Worm (Caenorhabditis elegans) whole organism, L1 larva: Measurements from ENCODE around the gene molo-1.

Experiments
- C04F5.9 ChIP-seq: sonication (generic microtip); optimal IDR thresholded peaks from 2 replicates; lab custom pipeline; 2016; ENCODE audit warnings: missing genetic modification characterization, missing compliant biosample characterization
- C16A3.4 ChIP-seq: fragments of 150-350 bp; optimal IDR thresholded peaks from 2 replicates; lab custom pipeline; 2014; ENCODE audit warnings: missing biosample characterization, missing genetic modification characterization
- F16B12.6 ChIP-seq: fragments of 150-350 bp; optimal IDR thresholded peaks from 2 replicates; lab custom pipeline; 2014; ENCODE audit warnings: missing biosample characterization, missing genetic modification characterization
- Y116A8C.19 ChIP-seq: sonication (generic microtip); optimal IDR thresholded peaks from 2 replicates; lab custom pipeline; 2016; ENCODE audit warnings: missing compliant biosample characterization, missing genetic modification characterization, borderline replicate concordance
- aha-1 ChIP-seq: fragments of 150-350 bp; optimal IDR thresholded peaks from 2 replicates; lab custom pipeline; 2014; ENCODE audit warnings: missing biosample characterization, missing genetic modification characterization
- ama-1 ChIP-seq: fragments of 150-350 bp; optimal IDR thresholded peaks from 2 replicates; lab custom pipeline; 2014
- blmp-1 ChIP-seq: fragments of 150-350 bp; optimal IDR thresholded peaks from 2 replicates; lab custom pipeline; 2014; ENCODE audit warnings: missing biosample characterization, missing genetic modification characterization
- ceh-8 ChIP-seq: fragments of 200-800 bp; sonication (Bioruptor generic); optimal IDR thresholded peaks from 2 replicates; lab custom pipeline; 2018; ENCODE audit warnings: mild to moderate bottlenecking, missing genetic modification characterization, moderate library complexity, missing compliant biosample characterization
- ceh-82 ChIP-seq, 3 experiments: fragments of 150-350 bp in 1 of 3; sonication (generic microtip) in 2 of 3; optimal IDR thresholded peaks; 2 replicates each; lab custom pipeline; 2014 to 2017; ENCODE audit warnings: missing biosample characterization in 3 of 3, missing genetic modification characterization in 3 of 3
- ceh-90 ChIP-seq: sonication (generic microtip); optimal IDR thresholded peaks from 2 replicates; lab custom pipeline; 2016; ENCODE audit warnings: missing genetic modification characterization, missing compliant biosample characterization
- dpl-1 ChIP-seq, 3 experiments: fragments of 150-350 bp in 2 of 3; sonication (generic microtip) in 1 of 3; optimal IDR thresholded peaks; 2 replicates each; lab custom pipeline; 2014 to 2017; ENCODE audit warnings: missing biosample characterization in 3 of 3, missing genetic modification characterization in 3 of 3, missing genetic modification reagents in 3 of 3
- efl-1 ChIP-seq, 4 experiments: fragments of 150-350 bp; optimal IDR thresholded peaks in 3 of 4; peaks in 1 of 4; 1 replicate in 1 of 4; 2 replicates in 3 of 4; lab custom pipeline; 2014; ENCODE audit warnings: missing biosample characterization in 2 of 4, missing genetic modification characterization in 2 of 4, missing genetic modification reagents in 2 of 4
- egl-27 ChIP-seq, 2 experiments: fragments of 150-350 bp in 1 of 2; sonication (generic microtip); optimal IDR thresholded peaks; 3 replicates each; lab custom pipeline; 2017 to 2018; ENCODE audit warnings: missing biosample characterization in 2 of 2, missing genetic modification characterization in 2 of 2, missing genetic modification reagents in 2 of 2
- elt-2 ChIP-seq: sonication (generic microtip); optimal IDR thresholded peaks from 2 replicates; lab custom pipeline; 2016; ENCODE audit warnings: missing genetic modification characterization, mild to moderate bottlenecking, inconsistent platforms, missing compliant biosample characterization, missing genetic modification reagents
- ets-5 ChIP-seq: fragments of 200-800 bp; sonication (Bioruptor generic); IDR thresholded peaks from 2 replicates; pipeline ENCODE4 v1.3.6; 2022; ENCODE audit warnings: missing genetic modification characterization, missing compliant biosample characterization
- fkh-10 ChIP-seq: sonication (generic microtip); optimal IDR thresholded peaks from 2 replicates; lab custom pipeline; 2017; ENCODE audit warnings: missing biosample characterization, missing genetic modification reagents, missing genetic modification characterization
- fkh-8 ChIP-seq: sonication (generic microtip); optimal IDR thresholded peaks from 2 replicates; lab custom pipeline; 2016; ENCODE audit warnings: mild to moderate bottlenecking, missing genetic modification characterization, missing compliant biosample characterization
- grh-1 ChIP-seq: fragments of 200-800 bp; sonication (Bioruptor generic); IDR thresholded peaks from 2 replicates; pipeline ENCODE4 v1.3.6; 2022; ENCODE audit warnings: missing genetic modification reagents, missing genetic modification characterization, missing compliant biosample characterization
- lin-13 ChIP-seq: fragments of 150-350 bp; optimal IDR thresholded peaks from 2 replicates; lab custom pipeline; 2014; ENCODE audit warnings: missing biosample characterization, missing genetic modification reagents, missing genetic modification characterization
- lin-14 ChIP-seq: fragments of 200-800 bp; sonication (Bioruptor generic); optimal IDR thresholded peaks from 2 replicates; lab custom pipeline; 2018; ENCODE audit warnings: mild to moderate bottlenecking, missing genetic modification characterization, moderate library complexity, missing compliant biosample characterization
- lin-15B ChIP-seq: fragments of 150-350 bp; sonication (generic microtip); optimal IDR thresholded peaks from 3 replicates; lab custom pipeline; 2014; ENCODE audit warnings: missing biosample characterization, missing genetic modification characterization
- lin-39 ChIP-seq: fragments of 150-350 bp; optimal IDR thresholded peaks from 2 replicates; lab custom pipeline; 2014; ENCODE audit warnings: missing biosample characterization, missing genetic modification reagents, missing genetic modification characterization
- lir-3 ChIP-seq: sonication (generic microtip); optimal IDR thresholded peaks from 2 replicates; lab custom pipeline; 2016; ENCODE audit warnings: mild to moderate bottlenecking, missing genetic modification characterization, moderate library complexity, missing compliant biosample characterization; ENCODE audit not compliant: poor library complexity
- mab-9 ChIP-seq: fragments of 200-800 bp; sonication (Bioruptor generic); IDR thresholded peaks from 2 replicates; pipeline ENCODE4 v1.3.6; 2022; ENCODE audit warnings: missing genetic modification reagents, missing genetic modification characterization, missing compliant biosample characterization
- mep-1 ChIP-seq: fragments of 150-350 bp; optimal IDR thresholded peaks from 2 replicates; lab custom pipeline; 2014; ENCODE audit warnings: missing biosample characterization, missing genetic modification characterization
- nhr-11 ChIP-seq: fragments of 150-350 bp; optimal IDR thresholded peaks from 2 replicates; lab custom pipeline; 2014; ENCODE audit warnings: missing biosample characterization, missing genetic modification characterization
- nhr-20 ChIP-seq: sonication (generic microtip); optimal IDR thresholded peaks from 2 replicates; lab custom pipeline; 2016; ENCODE audit warnings: mild to moderate bottlenecking, missing genetic modification characterization, missing compliant biosample characterization
- nhr-237 ChIP-seq: fragments of 150-350 bp; optimal IDR thresholded peaks from 2 replicates; lab custom pipeline; 2014; ENCODE audit warnings: missing biosample characterization, missing genetic modification characterization
- nhr-28 ChIP-seq: fragments of 150-350 bp; optimal IDR thresholded peaks from 2 replicates; lab custom pipeline; 2014; ENCODE audit warnings: missing biosample characterization, missing genetic modification characterization
- nhr-47 ChIP-seq: sonication (generic microtip); optimal IDR thresholded peaks from 2 replicates; lab custom pipeline; 2016; ENCODE audit warnings: mild to moderate bottlenecking, missing genetic modification characterization, moderate library complexity, missing compliant biosample characterization
- nhr-71 ChIP-seq: sonication (generic microtip); optimal IDR thresholded peaks from 2 replicates; lab custom pipeline; 2016; ENCODE audit warnings: mild to moderate bottlenecking, missing genetic modification characterization, moderate library complexity, missing compliant biosample characterization
- pag-3 ChIP-seq: sonication (generic microtip); optimal IDR thresholded peaks from 2 replicates; lab custom pipeline; 2017; ENCODE audit warnings: missing genetic modification characterization, mild to moderate bottlenecking, missing compliant biosample characterization, antibody characterized with exemption, borderline replicate concordance; ENCODE audit not compliant: insufficient read depth
- pqm-1 ChIP-seq: sonication (generic microtip); optimal IDR thresholded peaks from 3 replicates; lab custom pipeline; 2017; ENCODE audit warnings: missing biosample characterization, missing genetic modification characterization
- rnt-1 ChIP-seq: sonication (generic microtip); optimal IDR thresholded peaks from 2 replicates; lab custom pipeline; 2016; ENCODE audit warnings: mild to moderate bottlenecking, missing genetic modification characterization, moderate library complexity, missing compliant biosample characterization
- skn-1 ChIP-seq: fragments of 150-350 bp; optimal IDR thresholded peaks from 2 replicates; lab custom pipeline; 2014; ENCODE audit warnings: missing biosample characterization, missing genetic modification characterization
- snpc-4 ChIP-seq: fragments of 150-350 bp; optimal IDR thresholded peaks from 2 replicates; lab custom pipeline; 2014; ENCODE audit warnings: missing biosample characterization, missing genetic modification characterization
- tlp-1 ChIP-seq: fragments of 150-350 bp; optimal IDR thresholded peaks from 2 replicates; lab custom pipeline; 2014; ENCODE audit warnings: missing biosample characterization, missing genetic modification characterization
- unc-98 ChIP-seq: fragments of 200-800 bp; sonication (Bioruptor generic); IDR thresholded peaks from 2 replicates; pipeline ENCODE4 v1.3.6; 2022; ENCODE audit warnings: missing genetic modification characterization, missing compliant biosample characterization
- zag-1 ChIP-seq: fragments of 150-350 bp; optimal IDR thresholded peaks from 2 replicates; lab custom pipeline; 2014; ENCODE audit warnings: missing biosample characterization, missing genetic modification characterization
- ztf-4 ChIP-seq: fragments of 150-350 bp; optimal IDR thresholded peaks from 2 replicates; lab custom pipeline; 2014; ENCODE audit warnings: missing biosample characterization, missing genetic modification characterization

molo-1 gene

ce11 chrIII:5621236-5621635 is 47.4 kb downstream of the molo-1 start (continued):
- no peak for TF ChIP-seq pag-3 (tag; lab: Kevin White, UChicago)
- no peak for TF ChIP-seq C16A3.4 (tag; lab: Kevin White, UChicago)
- TF ChIP-seq ztf-4 (tag; lab: Kevin White, UChicago): peak; percentile 33
- no peak for TF ChIP-seq lin-15B (tag; lab: Kevin White, UChicago)
- peak; percentile 30 for TF ChIP-seq nhr-11 (tag; lab: Kevin White, UChicago)
- peak; percentile 71 for TF ChIP-seq nhr-47 (tag; lab: Kevin White, UChicago)
- peak; percentile 2 to 26 (median 12) for TF ChIP-seq dpl-1 (GFP tag; optimal IDR thresholded peaks at IDR 0.05; lab: Kevin White, UChicago)
- TF ChIP-seq fkh-10: no peak
- peak; percentile 62 for TF ChIP-seq nhr-20
- peak; percentile 67 for TF ChIP-seq blmp-1 (tag; lab: Kevin White, UChicago)
- no peak for TF ChIP-seq egl-27 (tag; optimal IDR thresholded peaks at IDR 0.05; lab: Kevin White, UChicago)
- TF ChIP-seq lin-39 (tag; lab: Kevin White, UChicago): no peak
- TF ChIP-seq ceh-8 (GFP tag; lab: Kevin White, UChicago): no peak
- TF ChIP-seq elt-2: peak; percentile 30
- TF ChIP-seq ama-1 (lab: Kevin White, UChicago): no peak
- no peak for TF ChIP-seq zag-1 (tag; lab: Kevin White, UChicago)
- no peak for TF ChIP-seq grh-1 (GFP tag; lab: Robert Waterston, UW)
- no peak for TF ChIP-seq lin-13 (GFP tag; lab: Kevin White, UChicago)
- TF ChIP-seq ceh-82 (tag; optimal IDR thresholded peaks at IDR 0.05; lab: Kevin White, UChicago): peak; percentile 49 to 75 (median 65)
- TF ChIP-seq unc-98 (GFP tag; lab: Robert Waterston, UW): no peak
- TF ChIP-seq nhr-237 (tag; lab: Kevin White, UChicago): no peak
- peak; percentile 98 for TF ChIP-seq lin-14
- peak; percentile 24 for TF ChIP-seq mep-1 (tag; lab: Kevin White, UChicago)
- TF ChIP-seq mab-9: no peak
- no peak for TF ChIP-seq aha-1
- TF ChIP-seq fkh-8 (tag; lab: Kevin White, UChicago): peak; percentile 90
- no peak for TF ChIP-seq ets-5 (GFP tag; lab: Robert Waterston, UW)
- no peak for TF ChIP-seq ceh-90 (tag; lab: Kevin White, UChicago)
- TF ChIP-seq tlp-1 (tag; lab: Kevin White, UChicago): no peak
- no peak for TF ChIP-seq lir-3
- TF ChIP-seq snpc-4: peak; percentile 40
- TF ChIP-seq skn-1 (tag; lab: Kevin White, UChicago): peak; percentile 64
- TF ChIP-seq, all 84 proteins: peak for 37

ce11 chrIII:5622232-5623009 is 48.6 kb downstream of the molo-1 start:
- no peak for TF ChIP-seq F16B12.6
- no peak for TF ChIP-seq tlp-1 (tag; lab: Kevin White, UChicago)
- TF ChIP-seq C16A3.4 (tag; lab: Kevin White, UChicago): no peak
- no peak for TF ChIP-seq efl-1 (optimal IDR thresholded peaks at IDR 0.05; lab: Kevin White, UChicago)
- peak in 1 of 2 experiments; percentile 29 for TF ChIP-seq efl-1 (GFP tag; optimal IDR thresholded peaks at IDR 0.05 in 1 of 2; lab: Kevin White, UChicago)
- no peak for TF ChIP-seq Y116A8C.19 (tag; lab: Kevin White, UChicago)
- TF ChIP-seq pag-3 (tag; lab: Kevin White, UChicago): no peak
- peak; percentile 0 for TF ChIP-seq nhr-47 (tag; lab: Kevin White, UChicago)
- no peak for TF ChIP-seq rnt-1 (tag; lab: Kevin White, UChicago)
- peak; percentile 10 for TF ChIP-seq mep-1 (tag; lab: Kevin White, UChicago)
- TF ChIP-seq nhr-71: peak; percentile 8
- TF ChIP-seq aha-1: no peak
- no peak for TF ChIP-seq pqm-1 (tag; lab: Kevin White, UChicago)
- no peak for TF ChIP-seq nhr-237 (tag; lab: Kevin White, UChicago)
- TF ChIP-seq elt-2: no peak
- TF ChIP-seq nhr-28 (tag; lab: Kevin White, UChicago): no peak
- no peak for TF ChIP-seq C04F5.9 (tag; lab: Kevin White, UChicago)
- no peak for TF ChIP-seq nhr-11 (tag; lab: Kevin White, UChicago)
- peak; percentile 55 for TF ChIP-seq lin-14
